Fruit fly (Drosophila melanogaster) whole organism, embryonic: ENCODE measurements around the gene CG3652.
A peak's percentile ranks its signal among the peaks of the same experiment; 100 is the strongest.

Experiments used
- B-H1 ChIP-seq: fragments of 200-800 bp; sonication (Bioruptor generic); IDR thresholded peaks from 3 replicates; pipeline ENCODE4 v1.3.6; 2022; ENCODE audit warnings: missing biosample characterization, missing genetic modification characterization
- Bdp1 ChIP-seq: fragments of 200-800 bp; sonication (Bioruptor generic); optimal IDR thresholded peaks from 3 replicates; lab custom pipeline; 2016; ENCODE audit warnings: missing biosample characterization, missing genetic modification characterization
- CG12219 ChIP-seq: fragments of 200-800 bp; sonication (Bioruptor generic); optimal IDR thresholded peaks from 3 replicates; lab custom pipeline; 2018; ENCODE audit warnings: missing biosample characterization, mild to moderate bottlenecking, missing genetic modification characterization
- CG14014 ChIP-seq: fragments of 200-800 bp; sonication (Bioruptor generic); IDR thresholded peaks from 2 replicates; pipeline ENCODE4 v1.3.6; 2022; ENCODE audit warnings: missing biosample characterization, missing genetic modification characterization
- CG15011 ChIP-seq: fragments of 200-800 bp; sonication (Bioruptor generic); optimal IDR thresholded peaks from 3 replicates; lab custom pipeline; 2018; ENCODE audit warnings: missing biosample characterization, mild to moderate bottlenecking, missing genetic modification characterization
- CG15269 ChIP-seq: fragments of 200-800 bp; sonication (Bioruptor generic); optimal IDR thresholded peaks from 2 replicates; lab custom pipeline; 2018; ENCODE audit warnings: missing biosample characterization, mild to moderate bottlenecking, missing genetic modification characterization, moderate library complexity
- CG15479 ChIP-seq: fragments of 200-800 bp; sonication (Bioruptor generic); optimal IDR thresholded peaks from 3 replicates; lab custom pipeline; 2019; ENCODE audit warnings: missing biosample characterization, mild to moderate bottlenecking, missing genetic modification characterization, moderate library complexity
- CG2889 ChIP-seq: fragments of 200-800 bp; sonication (Bioruptor generic); IDR thresholded peaks from 3 replicates; pipeline ENCODE4 v1.3.6; 2022; ENCODE audit warnings: missing biosample characterization, missing genetic modification characterization
- CG31365 ChIP-seq: fragments of 200-800 bp; sonication (Bioruptor generic); optimal IDR thresholded peaks from 2 replicates; lab custom pipeline; 2018; ENCODE audit warnings: missing biosample characterization, mild to moderate bottlenecking, missing genetic modification characterization
- CG32532 ChIP-seq: fragments of 200-800 bp; sonication (Bioruptor generic); IDR thresholded peaks from 2 replicates; pipeline ENCODE4 v1.3.6; 2022; ENCODE audit warnings: missing biosample characterization, missing genetic modification characterization
- CG3847 ChIP-seq: fragments of 200-800 bp; sonication (Bioruptor generic); IDR thresholded peaks from 2 replicates; pipeline ENCODE4 v1.3.6; 2022; ENCODE audit warnings: missing biosample characterization, missing genetic modification characterization
- CG43689 ChIP-seq: fragments of 200-800 bp; sonication (Bioruptor generic); IDR thresholded peaks from 2 replicates; pipeline ENCODE4 v1.3.6; 2022; ENCODE audit warnings: missing biosample characterization, missing genetic modification characterization
- CG4730 ChIP-seq: fragments of 200-800 bp; sonication (Bioruptor generic); IDR thresholded peaks from 2 replicates; pipeline ENCODE4 v1.3.6; 2022; ENCODE audit warnings: missing biosample characterization, missing genetic modification characterization
- CG5245 ChIP-seq: fragments of 200-800 bp; sonication (Bioruptor generic); optimal IDR thresholded peaks from 3 replicates; lab custom pipeline; 2016; ENCODE audit warnings: missing biosample characterization, missing genetic modification characterization
- CG6683 ChIP-seq: fragments of 200-800 bp; sonication (Bioruptor generic); optimal IDR thresholded peaks from 2 replicates; lab custom pipeline; 2017; ENCODE audit warnings: missing biosample characterization, mild to moderate bottlenecking, missing genetic modification characterization, missing genetic modification reagents
- CG8478 ChIP-seq: fragments of >200 bp; optimal IDR thresholded peaks from 2 replicates; lab custom pipeline; 2018
- CG8765 ChIP-seq: fragments of 200-800 bp; sonication (Bioruptor generic); IDR thresholded peaks from 2 replicates; pipeline ENCODE4 v1.3.6; 2022; ENCODE audit warnings: missing biosample characterization, missing genetic modification characterization
- CTCF ChIP-seq: fragments of 200-800 bp; sonication (Bioruptor generic); optimal IDR thresholded peaks from 2 replicates; lab custom pipeline; 2017; ENCODE audit warnings: missing biosample characterization, mild to moderate bottlenecking, missing genetic modification characterization, moderate library complexity
- CoRest ChIP-seq: fragments of 200-800 bp; sonication (Bioruptor generic); optimal IDR thresholded peaks from 3 replicates; lab custom pipeline; 2018; ENCODE audit warnings: missing biosample characterization, mild to moderate bottlenecking, missing genetic modification characterization, moderate library complexity
- Doc2 ChIP-seq: fragments of 200-800 bp; sonication (Bioruptor generic); IDR thresholded peaks from 2 replicates; pipeline ENCODE4 v1.3.6; 2022; ENCODE audit warnings: missing biosample characterization, missing genetic modification characterization
- E2f1 ChIP-seq: fragments of 200-800 bp; sonication (Bioruptor generic); IDR thresholded peaks from 2 replicates; pipeline ENCODE4 v1.3.6; 2022; ENCODE audit warnings: missing biosample characterization, missing genetic modification characterization
- Gsc ChIP-seq: fragments of 200-800 bp; sonication (Bioruptor generic); IDR thresholded peaks from 2 replicates; pipeline ENCODE4 v1.3.6; 2022; ENCODE audit warnings: missing biosample characterization, missing genetic modification characterization
- Hmr ChIP-seq: fragments of 200-800 bp; sonication (Bioruptor generic); optimal IDR thresholded peaks from 3 replicates; lab custom pipeline; 2017; ENCODE audit warnings: mild to moderate bottlenecking, missing biosample characterization, missing genetic modification reagents, missing genetic modification characterization
- Hr3 ChIP-seq: fragments of 200-800 bp; sonication (Bioruptor generic); optimal IDR thresholded peaks from 3 replicates; lab custom pipeline; 2016; ENCODE audit warnings: missing biosample characterization, missing genetic modification characterization
- Max ChIP-seq: fragments of 200-800 bp; sonication (Bioruptor generic); optimal IDR thresholded peaks from 2 replicates; lab custom pipeline; 2016; ENCODE audit warnings: missing biosample characterization, mild to moderate bottlenecking, missing genetic modification characterization
- Sox102F ChIP-seq: fragments of 200-800 bp; sonication (Bioruptor generic); optimal IDR thresholded peaks from 2 replicates; lab custom pipeline; 2018; ENCODE audit warnings: missing biosample characterization, mild to moderate bottlenecking, missing genetic modification characterization, moderate library complexity
- Sry-δ ChIP-seq: fragments of 200-800 bp; sonication (Bioruptor generic); optimal IDR thresholded peaks from 2 replicates; lab custom pipeline; 2016; ENCODE audit warnings: missing biosample characterization, missing genetic modification characterization
- Tbp ChIP-seq: fragments of >200 bp; optimal IDR thresholded peaks from 2 replicates; lab custom pipeline; 2018; ENCODE audit warnings: missing biosample characterization, missing genetic modification characterization
- ab ChIP-seq: fragments of 200-800 bp; sonication (Bioruptor generic); optimal IDR thresholded peaks from 2 replicates; lab custom pipeline; 2016; ENCODE audit warnings: missing biosample characterization, missing genetic modification characterization
- cas ChIP-seq: fragments of 200-800 bp; sonication (Bioruptor generic); IDR thresholded peaks from 2 replicates; pipeline ENCODE4 v1.3.6; 2022; ENCODE audit warnings: missing biosample characterization, missing genetic modification characterization
- croc ChIP-seq: fragments of 200-800 bp; sonication (Bioruptor generic); conservative IDR thresholded peaks from 3 replicates; pipeline ENCODE4 v1.3.6; 2022; ENCODE audit warnings: missing biosample characterization, missing genetic modification characterization
- da ChIP-seq: fragments of 200-800 bp; sonication (Bioruptor generic); optimal IDR thresholded peaks from 2 replicates; lab custom pipeline; 2016; ENCODE audit warnings: missing biosample characterization, missing genetic modification characterization
- dimm ChIP-seq: fragments of 200-800 bp; sonication (Bioruptor generic); IDR thresholded peaks from 2 replicates; pipeline ENCODE4 v1.3.6; 2022; ENCODE audit warnings: missing biosample characterization, missing genetic modification characterization
- dm ChIP-seq: fragments of 200-800 bp; sonication (Bioruptor generic); optimal IDR thresholded peaks from 3 replicates; lab custom pipeline; 2016; ENCODE audit warnings: missing biosample characterization, missing genetic modification characterization
- dpn ChIP-seq, 2 experiments: fragments of 200-800 bp; sonication (Bioruptor generic); optimal IDR thresholded peaks; 3 replicates each; lab custom pipeline; 2016; ENCODE audit warnings: missing biosample characterization in 2 of 2, missing genetic modification characterization in 2 of 2
- eyg ChIP-seq: fragments of 200-800 bp; sonication (Bioruptor generic); optimal IDR thresholded peaks from 3 replicates; lab custom pipeline; 2016; ENCODE audit warnings: missing biosample characterization, missing genetic modification characterization
- gce ChIP-seq: fragments of 200-800 bp; sonication (Bioruptor generic); IDR thresholded peaks from 3 replicates; pipeline ENCODE4 v1.3.6; 2022; ENCODE audit warnings: missing biosample characterization, missing genetic modification characterization
- gcm2 ChIP-seq: fragments of 200-800 bp; sonication (Bioruptor generic); optimal IDR thresholded peaks from 2 replicates; lab custom pipeline; 2016; ENCODE audit warnings: missing biosample characterization, missing genetic modification characterization
- gsb-n ChIP-seq: fragments of 200-800 bp; sonication (Bioruptor generic); optimal IDR thresholded peaks from 3 replicates; lab custom pipeline; 2018; ENCODE audit warnings: missing biosample characterization, mild to moderate bottlenecking, missing genetic modification characterization
- hbn ChIP-seq: fragments of 200-800 bp; sonication (Bioruptor generic); IDR thresholded peaks from 2 replicates; pipeline ENCODE4 v1.3.6; 2022; ENCODE audit warnings: missing biosample characterization, missing genetic modification characterization; ENCODE audit not compliant: partially characterized antibody
- jing ChIP-seq: fragments of 200-800 bp; sonication (Bioruptor generic); optimal IDR thresholded peaks from 2 replicates; lab custom pipeline; 2018; ENCODE audit warnings: missing biosample characterization, mild to moderate bottlenecking, missing genetic modification characterization
- lov ChIP-seq, 2 experiments: fragments of 200-800 bp in 1 of 2; fragments of >200 bp in 1 of 2; sonication (Bioruptor generic) in 1 of 2; IDR thresholded peaks in 1 of 2; optimal IDR thresholded peaks in 1 of 2; 2 replicates in 1 of 2; 3 replicates in 1 of 2; pipeline versions ENCODE4 v1.3.6 to Lab custom; 2017 to 2022; ENCODE audit warnings: missing biosample characterization in 1 of 2, missing genetic modification characterization in 1 of 2
- maf-S ChIP-seq: fragments of 200-800 bp; sonication (Bioruptor generic); optimal IDR thresholded peaks from 2 replicates; lab custom pipeline; 2016; ENCODE audit warnings: missing biosample characterization, missing genetic modification characterization
- mirr ChIP-seq: fragments of 200-800 bp; sonication (Bioruptor generic); optimal IDR thresholded peaks from 3 replicates; lab custom pipeline; 2018; ENCODE audit warnings: missing biosample characterization, mild to moderate bottlenecking, missing genetic modification characterization
- pan ChIP-seq, 4 experiments: fragments of >200 bp in 3 of 4; fragments of 200-800 bp in 1 of 4; sonication (Bioruptor generic) in 1 of 4; optimal IDR thresholded peaks in 3 of 4; IDR thresholded peaks in 1 of 4; 2 replicates each; pipeline versions ENCODE4 v1.3.6 to Lab custom; 2017 to 2022; ENCODE audit warnings: missing biosample characterization in 2 of 4, missing genetic modification characterization in 2 of 4, mixed read lengths in 1 of 4
- ro ChIP-seq: fragments of 200-800 bp; sonication (Bioruptor generic); IDR thresholded peaks from 2 replicates; pipeline ENCODE4 v1.3.6; 2022; ENCODE audit warnings: missing biosample characterization, missing genetic modification characterization
- tap ChIP-seq: fragments of 200-800 bp; optimal IDR thresholded peaks from 3 replicates; lab custom pipeline; 2019; ENCODE audit warnings: missing biosample characterization, mild to moderate bottlenecking, missing genetic modification characterization, moderate library complexity
- tna ChIP-seq: fragments of 200-800 bp; sonication (Bioruptor generic); IDR thresholded peaks from 2 replicates; pipeline ENCODE4 v1.3.6; 2022; ENCODE audit warnings: missing biosample characterization, missing genetic modification characterization; ENCODE audit not compliant: partially characterized antibody
- trh ChIP-seq: fragments of 200-800 bp; sonication (Bioruptor generic); optimal IDR thresholded peaks from 2 replicates; lab custom pipeline; 2016; ENCODE audit warnings: missing biosample characterization, missing genetic modification characterization
- tx ChIP-seq: fragments of 200-800 bp; sonication (Bioruptor generic); optimal IDR thresholded peaks from 2 replicates; lab custom pipeline; 2016; ENCODE audit warnings: missing biosample characterization, missing genetic modification characterization
- wdn ChIP-seq: fragments of 200-800 bp; sonication (Bioruptor generic); IDR thresholded peaks from 2 replicates; pipeline ENCODE4 v1.3.6; 2022; ENCODE audit warnings: missing biosample characterization, missing genetic modification characterization

CG3652 gene

DNA sequence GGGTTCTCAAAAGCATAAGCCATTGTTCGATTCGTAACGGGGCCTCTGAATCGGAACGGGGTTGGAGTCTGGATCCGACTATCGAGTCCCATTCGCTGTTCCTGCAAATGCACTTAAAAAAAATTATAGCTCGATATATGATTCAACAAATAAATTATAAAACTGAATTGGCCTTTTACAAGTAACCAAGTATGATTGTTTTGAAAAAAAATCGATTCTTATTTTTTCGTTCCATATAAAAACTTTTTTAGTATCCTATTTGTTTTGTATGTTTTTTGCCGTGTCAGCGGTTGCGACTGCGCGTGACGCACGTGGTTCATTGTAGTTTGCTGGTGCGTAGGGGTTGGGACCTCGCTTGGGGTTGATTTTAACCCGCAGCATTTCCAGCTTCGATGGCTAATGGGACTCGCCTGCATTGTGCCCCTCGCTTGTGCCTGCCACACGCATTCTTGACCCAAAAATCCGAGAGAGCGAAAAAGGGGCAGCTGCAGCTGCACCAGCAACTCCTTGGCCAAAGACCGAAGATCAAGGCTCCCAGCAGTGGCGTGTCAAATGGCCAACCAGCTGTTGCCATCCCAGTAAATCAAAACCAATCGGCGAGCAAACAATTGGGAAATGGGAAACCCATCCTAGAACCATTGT is 42.9 kb downstream of the CG3652 start (continued):
- TF ChIP-seq CG32532 (GFP tag; lab: Robert Waterston, UW) (no peak; the same call in 1 of the 2 replicates), dm (GFP tag; lab: Kevin White, UChicago) (peak; percentile 74), Tbp (GFP tag; lab: Kevin White, UChicago) (no peak), hbn (GFP tag; lab: Robert Waterston, UW) (no peak), Sry-δ (GFP tag; lab: Kevin White, UChicago) (peak; percentile 10), Hr3 (peak; percentile 37), B-H1 (GFP tag; lab: Robert Waterston, UW) (no peak), ro (no peak), Gsc (GFP tag; lab: Robert Waterston, UW) (no peak), Max (GFP tag; lab: Kevin White, UChicago) (peak; percentile 68), tx (GFP tag; lab: Kevin White, UChicago) (no peak), wdn (GFP tag; lab: Robert Waterston, UW) (peak; percentile 21; the same call in 1 of the 2 replicates), CoRest (tag; lab: Kevin White, UChicago) (peak; percentile 63), Hmr (GFP tag; lab: Kevin White, UChicago) (no peak), Doc2 (GFP tag; lab: Robert Waterston, UW) (no peak), jing (GFP tag; lab: Kevin White, UChicago) (peak; percentile 5), CG12219 (GFP tag; lab: Kevin White, UChicago) (peak; percentile 36), trh (GFP tag; lab: Kevin White, UChicago) (no peak), gsb-n (tag; lab: Kevin White, UChicago) (peak; percentile 91), CG4730 (GFP tag; lab: Robert Waterston, UW) (peak; percentile 49; the same call in 1 of the 2 replicates), da (peak; percentile 4), CG3847 (0 out of 2 replicates have a peak, but pooled peaks have one; percentile 20), pan (optimal IDR thresholded peaks at IDR 0.05; lab: Kevin White, UChicago) (no peak), pan (GFP tag; optimal IDR thresholded peaks at IDR 0.05 in 1 of 2, IDR thresholded peaks at IDR 0.05 in 1 of 2) (peak in 1 of 2 experiments; percentile 12), CG6683 (GFP tag; lab: Kevin White, UChicago) (no peak), CG15479 (GFP tag; lab: Kevin White, UChicago) (no peak), E2f1 (GFP tag; lab: Robert Waterston, UW) (peak; percentile 47; the same call in 1 of the 2 replicates), Bdp1 (peak; percentile 21), dimm (GFP tag; lab: Robert Waterston, UW) (no peak), CTCF (GFP tag; lab: Kevin White, UChicago) (no peak), CG15011 (GFP tag; lab: Kevin White, UChicago) (peak; percentile 41), CG2889 (GFP tag; lab: Robert Waterston, UW) (no peak), croc (GFP tag; lab: Robert Waterston, UW) (peak; percentile 57), CG8765 (GFP tag; lab: Robert Waterston, UW) (peak; percentile 87), eyg (no peak), gce (GFP tag; lab: Robert Waterston, UW) (no peak), tap (no peak), tna (no peak), CG14014 (no peak), CG43689 (no peak), CG8478 (no peak), mirr (GFP tag; lab: Kevin White, UChicago) (no peak), maf-S (GFP tag; lab: Kevin White, UChicago) (peak; percentile 16), ab (GFP tag; lab: Kevin White, UChicago) (no peak), CG31365 (tag; lab: Kevin White, UChicago) (no peak), gcm2 (GFP tag; lab: Kevin White, UChicago) (peak; percentile 3), cas (GFP tag; lab: Robert Waterston, UW) (no peak), CG15269 (tag; lab: Kevin White, UChicago) (no peak), lov (optimal IDR thresholded peaks at IDR 0.05; lab: Kevin White, UChicago) (no peak), lov (GFP tag; IDR thresholded peaks at IDR 0.05; lab: Robert Waterston, UW) (no peak), CG5245 (peak; percentile 40), Sox102F (GFP tag; lab: Kevin White, UChicago) (peak; percentile 13), dpn (GFP tag; optimal IDR thresholded peaks at IDR 0.05; lab: Kevin White, UChicago) (peak; percentile 24 to 58)
